Worm (Caenorhabditis elegans): Measurements from ENCODE around the gene srlf-27.

srlf-27 gene

DNA sequence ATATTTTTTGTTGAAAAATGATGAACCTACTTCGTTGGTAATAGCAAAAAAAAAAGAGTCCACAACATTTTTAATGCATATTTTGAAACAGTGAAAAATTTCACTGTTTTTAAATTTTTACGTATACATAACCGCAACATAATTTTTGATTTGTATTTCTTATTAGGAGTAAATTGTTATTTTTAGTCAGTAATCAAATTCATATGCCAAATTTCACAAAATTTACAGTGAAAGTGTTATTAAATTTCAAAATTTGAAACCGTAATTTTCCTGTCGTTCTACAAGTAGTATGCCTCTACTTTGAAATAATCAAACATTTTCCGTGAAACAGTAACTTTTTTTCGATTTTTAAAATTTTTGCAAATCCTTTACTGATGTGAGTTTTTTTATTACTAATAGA, 19.5 kb upstream of the srlf-27 start:
- TF ChIP-seq unc-62 (GFP tag; optimal IDR thresholded peaks at IDR 0.05), result no peak

DNA sequence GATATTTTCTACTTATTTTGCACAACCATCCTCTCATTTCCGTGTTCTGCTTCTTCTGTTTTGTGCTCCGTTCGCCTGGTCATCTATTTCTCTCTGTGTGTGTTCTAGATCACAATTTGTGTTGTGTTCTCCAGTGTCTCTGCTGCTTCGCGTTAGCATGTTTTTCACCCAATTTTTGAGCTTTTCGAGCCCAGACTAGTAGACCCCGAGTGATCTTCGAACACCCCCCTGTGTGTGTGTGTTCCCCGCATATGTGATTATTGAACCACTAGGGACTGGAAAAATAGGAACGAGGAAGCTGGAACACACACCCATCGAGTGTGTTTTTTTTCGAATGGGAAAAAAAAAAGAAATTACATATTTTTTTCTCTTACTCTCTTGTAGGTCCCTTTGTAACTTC, 19.0 kb upstream of the srlf-27 start:
- TF ChIP-seq unc-62 (GFP tag; optimal IDR thresholded peaks at IDR 0.05), result no peak

DNA sequence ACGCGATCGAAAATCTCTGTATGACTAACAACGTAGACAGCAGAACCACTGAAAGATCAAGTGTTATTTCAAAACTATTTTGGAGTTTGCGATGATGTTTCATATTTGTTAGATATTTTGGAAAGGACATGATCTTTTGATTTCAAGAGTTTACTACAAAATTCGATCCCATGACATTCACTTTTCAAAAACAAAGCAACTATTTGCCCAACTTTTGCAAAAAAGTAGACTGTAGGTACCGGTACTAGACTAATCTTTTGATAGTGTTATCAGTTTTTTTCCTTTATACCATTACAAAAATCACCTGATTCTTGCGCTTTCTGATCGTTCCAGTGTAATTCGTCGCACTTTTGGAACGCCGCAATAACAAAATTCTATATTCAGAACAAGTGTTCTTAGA, 17.5 kb upstream of the srlf-27 start:
- TF ChIP-seq unc-62 (GFP tag; optimal IDR thresholded peaks at IDR 0.05), result no peak

DNA sequence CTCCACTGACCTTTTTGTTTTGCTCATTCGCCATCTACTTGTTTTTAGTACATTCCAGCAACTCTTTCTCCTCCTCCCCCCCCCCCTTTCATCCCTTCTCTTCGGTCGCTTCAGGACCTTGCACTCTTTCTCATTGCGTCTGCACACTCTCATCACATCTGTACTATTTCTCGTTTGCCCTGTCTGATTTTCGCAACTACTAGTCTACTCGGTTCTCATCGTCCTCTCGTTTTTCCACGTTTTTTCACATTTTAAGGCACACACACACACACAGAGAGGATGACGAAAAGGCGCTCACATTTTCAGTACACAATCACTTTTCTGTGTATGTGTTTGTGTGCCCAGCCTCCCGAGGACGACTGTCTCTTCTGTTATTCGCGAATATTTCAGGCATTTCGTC, 17.0 kb upstream of the srlf-27 start:
- TF ChIP-seq unc-62 (GFP tag; optimal IDR thresholded peaks at IDR 0.05), result no peak

DNA sequence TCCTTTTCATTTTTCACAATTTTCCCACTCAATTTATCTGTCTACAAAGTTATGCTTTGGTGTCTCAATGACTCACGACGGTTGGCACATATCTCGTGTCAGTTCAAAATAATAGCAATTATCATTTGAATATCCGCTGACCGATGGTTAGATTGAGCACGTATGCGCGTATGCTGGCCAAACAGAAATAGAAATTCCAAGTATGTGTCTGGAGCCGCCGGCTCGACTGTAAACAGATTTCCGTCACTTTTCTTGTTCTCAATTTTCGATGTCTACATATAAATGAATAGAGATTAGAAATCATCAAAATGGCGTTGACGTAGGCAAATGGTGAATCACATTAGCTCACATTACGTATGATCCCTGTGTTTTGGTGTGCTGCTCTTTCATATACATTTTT, 16.4 kb upstream of the srlf-27 start:
- TF ChIP-seq unc-62 (GFP tag; optimal IDR thresholded peaks at IDR 0.05), result no peak

DNA sequence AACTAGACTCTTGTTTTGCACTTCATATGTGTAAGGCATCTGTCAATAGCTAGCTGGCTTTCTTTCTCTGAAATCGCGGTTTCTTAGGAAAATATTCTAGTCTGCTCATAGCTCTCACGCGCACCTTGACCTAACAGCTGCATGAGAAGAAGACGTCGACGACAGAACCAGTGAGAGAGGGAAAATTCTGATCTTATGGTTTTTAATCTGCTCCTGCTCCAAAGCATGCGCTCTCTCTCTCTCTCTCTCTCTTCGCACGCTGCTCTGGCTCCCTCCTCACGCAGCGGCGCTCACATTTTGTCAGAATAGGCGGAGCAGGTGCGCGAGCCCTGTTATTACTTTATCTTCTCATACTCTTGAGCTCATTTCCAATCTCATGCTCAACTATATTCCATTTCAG, 15.4 kb upstream of the srlf-27 start:
- TF ChIP-seq unc-62 (GFP tag; optimal IDR thresholded peaks at IDR 0.05), result no peak

DNA sequence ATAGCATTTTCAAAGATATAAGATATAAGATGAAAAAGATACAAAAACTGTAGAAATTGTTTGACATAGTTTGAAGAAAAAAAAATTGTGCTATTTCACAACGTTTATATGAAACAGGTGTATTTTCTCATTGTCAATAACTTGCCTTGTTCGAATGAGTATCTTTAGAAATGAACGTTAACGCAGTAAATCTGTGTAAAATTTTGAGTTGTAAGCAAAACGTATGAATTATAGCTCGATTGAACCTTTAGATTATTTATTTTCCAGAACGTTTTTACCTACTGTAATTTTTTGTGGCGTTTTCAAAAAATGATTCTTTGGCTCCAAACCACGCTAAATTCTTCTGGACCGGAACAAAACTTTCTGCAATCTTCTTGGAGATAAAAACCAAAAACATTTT, 5.8 kb upstream of the srlf-27 start:
- TF ChIP-seq unc-62 (GFP tag; optimal IDR thresholded peaks at IDR 0.05), result no peak

DNA sequence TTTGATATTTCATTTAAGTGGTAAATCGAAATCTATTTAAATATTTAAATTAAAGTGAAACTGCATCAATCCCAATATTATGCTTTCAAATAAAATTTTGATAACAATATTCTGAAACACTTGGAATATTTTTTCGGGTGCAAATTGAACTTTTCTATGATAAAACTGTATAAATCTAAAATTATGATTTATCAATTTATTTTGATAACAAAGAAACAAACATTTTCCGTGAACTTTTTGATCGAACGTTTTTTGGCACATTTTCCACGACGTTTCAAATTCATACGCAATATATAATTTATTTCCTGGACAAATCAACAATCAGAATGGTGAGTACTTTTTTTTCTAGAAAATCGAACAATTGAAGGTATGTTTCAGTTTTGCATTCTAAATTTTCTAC, 4.7 kb upstream of the srlf-27 start, which contains the start of gene irld-4:
Gene irld-4, plus strand, starts transcription at position 301 of the 400 bp plus-strand sequence.
- no peak for TF ChIP-seq unc-62 (GFP tag; optimal IDR thresholded peaks at IDR 0.05)

DNA sequence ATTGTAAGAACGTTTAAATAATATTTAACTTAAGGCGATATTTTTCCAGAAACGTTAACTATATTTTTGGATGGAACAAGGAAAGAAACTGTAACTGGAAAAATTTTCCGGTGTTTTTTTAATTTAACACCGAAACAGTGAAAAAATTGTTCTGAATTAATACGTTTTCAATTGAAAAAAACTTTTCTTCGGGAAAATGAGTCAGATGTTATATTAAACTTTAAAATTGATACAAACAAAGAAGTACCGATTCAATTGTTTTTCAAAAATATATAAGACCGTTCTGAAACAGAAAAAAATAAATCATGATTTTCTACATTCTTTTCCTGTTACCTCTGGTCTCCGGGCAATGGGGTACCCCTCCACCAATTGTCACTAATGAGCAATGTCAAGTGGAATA, 2.7 kb upstream of the srlf-27 start, which contains the start of gene ule-2:
Gene ule-2, plus strand, starts transcription at position 301 of the 400 bp plus-strand sequence.
- no peak for TF ChIP-seq unc-62 (GFP tag; optimal IDR thresholded peaks at IDR 0.05)

DNA sequence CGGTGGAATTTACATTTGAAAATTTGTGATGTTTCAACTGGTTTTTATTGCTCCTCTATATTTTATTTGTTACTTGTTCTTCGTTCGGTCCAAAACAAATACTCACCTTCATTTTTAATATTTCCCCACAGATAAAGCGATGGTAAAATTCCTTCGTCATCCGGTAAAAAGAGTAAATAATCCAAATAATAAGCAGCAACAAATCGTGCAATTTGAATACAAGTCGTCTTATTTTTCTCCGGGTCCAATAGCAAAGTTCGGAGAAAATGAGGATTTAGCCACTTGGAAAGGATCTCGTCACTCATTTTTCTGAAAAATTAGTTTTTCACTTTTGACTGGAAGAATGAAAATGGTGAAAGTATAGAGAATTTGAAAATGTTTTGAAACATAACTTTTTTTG, 15.6 kb downstream of the srlf-27 start, which contains the start of gene talp-3:
Gene talp-3, minus strand, starts transcription at position 315 of the 400 bp plus-strand sequence.
- TF ChIP-seq unc-62 (GFP tag; optimal IDR thresholded peaks at IDR 0.05), result no peak

DNA sequence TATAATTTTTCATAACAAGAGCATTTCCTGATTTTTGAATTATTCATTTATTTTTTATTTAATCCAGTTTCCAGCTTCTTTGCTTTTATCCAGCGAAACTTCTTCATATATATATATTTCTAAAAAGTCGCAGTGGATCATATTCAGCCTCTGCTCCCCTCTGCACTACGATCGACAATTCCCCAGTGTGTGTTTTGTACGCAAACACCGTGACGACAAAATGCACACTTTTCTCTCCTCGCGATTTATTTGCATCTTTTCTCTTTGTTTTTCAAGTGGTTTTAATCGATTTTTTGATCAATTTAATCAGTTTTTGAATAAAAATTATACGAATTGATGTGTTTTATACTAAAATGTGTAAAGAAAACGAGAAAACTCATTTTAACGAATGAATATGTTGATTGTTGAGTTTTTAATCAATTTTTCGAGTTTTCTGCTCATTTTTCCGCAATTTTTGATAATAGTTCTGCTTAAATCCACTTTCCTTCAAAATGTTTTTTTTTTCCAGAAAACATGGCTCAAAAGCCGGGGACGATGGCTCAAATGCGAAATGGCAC, 19.1 kb downstream of the srlf-27 start, which contains the start of gene Y57G11C.33:
Gene Y57G11C.33, plus strand, starts transcription at position 507 of the 557 bp plus-strand sequence.
- no peak for TF ChIP-seq unc-62 (GFP tag; optimal IDR thresholded peaks at IDR 0.05)

DNA sequence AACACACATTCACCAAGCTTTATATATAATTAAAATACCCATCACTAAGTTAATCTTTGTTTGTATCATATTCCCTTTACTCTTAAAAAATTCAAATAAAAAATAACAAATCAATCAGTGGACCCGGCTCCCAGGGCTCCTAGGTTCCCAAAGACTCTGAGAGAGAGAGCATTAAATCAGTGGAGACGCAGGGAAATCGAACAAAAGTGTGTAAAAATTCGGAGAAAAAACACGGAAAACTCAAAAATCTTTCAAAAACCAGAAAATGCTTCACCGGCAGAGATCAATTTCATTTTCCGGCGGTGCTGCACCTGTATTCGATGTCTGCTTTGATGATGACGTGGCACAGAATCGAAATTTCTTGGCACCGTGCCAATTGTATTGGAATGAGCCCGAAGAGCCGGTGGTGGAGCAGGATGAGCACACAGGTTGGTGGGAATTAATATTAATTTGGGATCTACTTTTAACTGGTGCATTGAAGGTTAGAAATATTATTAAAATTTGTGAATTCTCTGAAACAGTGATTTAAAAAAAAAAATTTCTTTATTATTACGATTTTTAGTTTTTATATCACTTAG, 20.6 kb downstream of the srlf-27 start, which contains the start of gene anoh-2:
Gene anoh-2, plus strand, starts transcription at position 255 of the 578 bp plus-strand sequence.
- TF ChIP-seq unc-62 (GFP tag; optimal IDR thresholded peaks at IDR 0.05), result no peak

DNA sequence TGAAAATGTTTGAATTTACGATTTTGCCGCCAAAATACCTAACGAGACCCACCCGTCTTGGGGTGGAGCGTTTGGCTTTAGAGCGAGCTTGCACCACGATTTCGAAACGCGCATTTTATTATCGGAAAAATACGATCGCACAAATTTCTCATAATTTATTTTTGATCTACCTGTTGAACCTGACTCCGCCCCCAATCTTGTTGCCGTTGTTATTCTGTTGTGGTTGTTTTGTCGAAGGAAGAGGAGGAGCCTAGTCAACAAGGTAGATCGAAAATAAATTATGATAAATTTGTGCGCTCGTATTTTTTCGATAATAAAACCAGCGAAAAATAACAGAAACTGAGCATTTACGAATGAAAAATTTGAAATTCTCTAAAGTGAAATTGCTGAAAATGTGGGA, 21.4 kb downstream of the srlf-27 start:
- TF ChIP-seq unc-62 (GFP tag; optimal IDR thresholded peaks at IDR 0.05), result no peak

DNA sequence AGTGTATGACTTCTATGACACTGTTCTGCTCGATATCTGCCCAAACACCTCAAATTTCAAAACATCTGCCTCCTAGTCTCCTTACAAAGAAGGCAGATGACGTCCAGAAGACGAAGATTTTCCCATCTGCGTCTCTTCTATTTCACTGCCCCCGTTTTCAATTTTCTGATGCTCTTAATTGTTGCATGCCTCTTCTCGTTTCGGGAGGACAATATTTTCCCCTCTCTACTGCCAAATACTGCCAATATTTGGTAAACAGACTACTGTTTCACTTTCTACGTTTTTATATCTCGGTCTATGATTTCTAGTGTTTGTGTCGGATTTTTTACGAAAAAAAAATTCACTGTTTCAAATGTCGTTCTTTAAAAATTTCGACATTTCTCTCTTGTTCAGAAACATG, 23.9 kb downstream of the srlf-27 start:
- TF ChIP-seq unc-62 (GFP tag; optimal IDR thresholded peaks at IDR 0.05), result no peak

DNA sequence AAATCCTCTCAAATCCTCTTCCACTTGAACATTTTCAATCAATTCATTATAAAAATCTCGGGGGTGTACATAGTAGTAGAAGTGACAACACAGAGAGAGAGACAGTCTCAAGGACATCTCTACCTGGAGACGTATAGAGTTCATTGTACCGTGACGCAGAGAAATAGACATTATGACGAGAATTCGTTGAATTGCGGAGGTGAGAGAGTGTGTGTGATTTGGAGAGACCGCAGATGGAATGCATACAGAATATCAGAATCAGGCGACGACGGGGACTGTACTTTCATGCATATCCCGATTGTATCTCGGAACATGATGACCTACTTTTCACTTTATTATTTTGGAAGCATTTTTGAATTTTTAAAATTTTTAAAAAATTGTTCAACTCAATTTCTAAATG, 38.3 kb downstream of the srlf-27 start:
- TF ChIP-seq unc-62 (GFP tag; optimal IDR thresholded peaks at IDR 0.05), result no peak

DNA sequence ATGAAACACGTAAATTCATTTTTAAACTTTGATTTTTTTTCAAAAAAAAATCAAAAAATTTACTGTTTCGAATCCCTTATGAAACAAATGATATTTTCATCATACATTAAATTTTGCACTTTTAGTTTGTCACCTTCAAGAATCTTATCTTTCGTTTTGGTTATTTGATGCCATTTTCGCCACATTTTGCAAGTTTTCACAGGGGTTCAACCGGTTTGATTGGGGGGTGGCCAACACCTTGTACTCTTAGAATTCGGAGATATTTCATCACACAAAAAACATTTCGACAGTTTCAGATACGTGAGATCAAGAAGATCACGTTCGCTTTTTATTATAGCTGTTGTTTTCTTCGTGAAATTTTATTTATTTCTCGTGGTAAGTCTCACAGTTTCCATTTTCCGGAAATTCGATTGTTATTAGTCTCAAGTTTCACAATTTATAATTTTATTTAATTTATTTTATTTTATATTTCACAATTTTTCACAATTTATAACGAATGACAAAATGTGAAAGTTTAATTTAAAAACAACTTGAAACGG, 39.7 kb downstream of the srlf-27 start, which contains the start of gene Y57G11C.31:
Gene Y57G11C.31, plus strand, starts transcription at position 276 of the 539 bp plus-strand sequence.
- no peak for TF ChIP-seq unc-62 (GFP tag; optimal IDR thresholded peaks at IDR 0.05)

DNA sequence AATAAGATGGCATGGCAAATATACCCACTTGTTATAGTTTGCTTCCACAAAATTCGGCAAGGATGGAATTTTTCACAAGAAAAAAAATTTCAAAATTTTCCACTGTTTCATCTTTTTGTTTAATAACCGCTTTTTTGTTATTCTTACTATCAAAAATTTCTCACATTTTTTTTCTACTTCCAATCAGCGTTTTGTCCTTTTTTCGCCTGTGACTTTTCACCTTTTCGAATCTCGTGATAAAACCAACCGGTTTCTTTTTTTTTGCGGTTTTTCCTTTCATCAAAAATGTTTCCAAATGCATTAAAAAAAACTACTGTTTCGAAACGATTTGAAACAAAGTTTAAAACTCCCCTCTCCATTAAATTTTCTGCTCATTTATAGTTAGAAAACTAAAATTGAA, 41.5 kb downstream of the srlf-27 start:
- TF ChIP-seq unc-62 (GFP tag; optimal IDR thresholded peaks at IDR 0.05), result no peak
